Fruit fly (Drosophila melanogaster) Kc167 (cell line): ENCODE results near the gene Gr93b.

Experiments
- Myc ChIP-seq: fragments of >200 bp; optimal IDR thresholded peaks from 2 replicates; lab custom pipeline; 2017; ENCODE audit warnings: missing external identifiers
- Sin3A ChIP-seq: fragments of >200 bp; optimal IDR thresholded peaks from 2 replicates; lab custom pipeline; 2018; ENCODE audit warnings: missing external identifiers
- h ChIP-seq: fragments of >200 bp; optimal IDR thresholded peaks from 3 replicates; lab custom pipeline; 2018; ENCODE audit warnings: missing external identifiers
- insv ChIP-seq: fragments of >200 bp; optimal IDR thresholded peaks from 3 replicates; lab custom pipeline; 2018; ENCODE audit warnings: missing external identifiers
- psq ChIP-seq: fragments of >200 bp; optimal IDR thresholded peaks from 2 replicates; lab custom pipeline; 2017; ENCODE audit warnings: missing external identifiers
- ttk ChIP-seq: sonication (Bioruptor generic); optimal IDR thresholded peaks from 2 replicates; lab custom pipeline; 2017; ENCODE audit warnings: missing external identifiers

Gene Gr93b

DNA sequence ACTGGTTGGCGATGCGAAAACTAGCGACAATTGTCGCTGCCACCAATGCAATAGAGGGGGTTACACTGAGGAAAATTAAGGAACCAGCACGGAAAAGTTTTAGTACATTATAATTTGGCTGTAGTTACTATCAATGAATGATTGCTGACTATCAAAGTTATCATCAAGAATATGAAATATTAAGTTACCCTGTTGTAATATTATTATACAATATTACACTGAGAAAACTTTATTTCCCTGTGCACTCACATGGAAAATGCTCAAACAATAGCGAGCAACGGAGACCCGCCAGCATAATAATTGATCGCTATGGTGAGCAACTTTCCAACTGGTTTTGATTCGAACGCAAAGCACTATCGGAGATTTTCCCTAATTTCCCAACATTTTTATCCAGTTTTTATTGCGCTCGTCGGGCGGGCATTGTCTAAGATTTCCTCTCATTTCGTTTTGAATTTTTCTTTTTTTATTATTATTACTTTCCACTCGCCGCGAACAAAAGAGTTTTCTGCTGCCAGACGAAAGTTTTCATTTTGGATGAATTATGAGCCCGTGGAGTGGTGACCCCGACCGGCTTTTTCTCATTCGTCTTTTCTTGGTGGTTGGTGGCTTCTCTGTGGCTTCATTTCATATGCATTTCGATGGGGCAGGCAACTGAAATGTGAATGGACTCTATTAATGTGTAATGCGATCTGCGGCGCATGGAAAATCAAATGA, 18.7 kb upstream of the Gr93b start:
- TF ChIP-seq ttk (lab: Kevin White, UChicago) (no peak), psq (lab: Kevin White, UChicago) (no peak), Myc (lab: Kevin White, UChicago) (no peak), insv (lab: Kevin White, UChicago) (no peak), Sin3A (lab: Kevin White, UChicago) (no peak), h (lab: Kevin White, UChicago) (no peak)

DNA sequence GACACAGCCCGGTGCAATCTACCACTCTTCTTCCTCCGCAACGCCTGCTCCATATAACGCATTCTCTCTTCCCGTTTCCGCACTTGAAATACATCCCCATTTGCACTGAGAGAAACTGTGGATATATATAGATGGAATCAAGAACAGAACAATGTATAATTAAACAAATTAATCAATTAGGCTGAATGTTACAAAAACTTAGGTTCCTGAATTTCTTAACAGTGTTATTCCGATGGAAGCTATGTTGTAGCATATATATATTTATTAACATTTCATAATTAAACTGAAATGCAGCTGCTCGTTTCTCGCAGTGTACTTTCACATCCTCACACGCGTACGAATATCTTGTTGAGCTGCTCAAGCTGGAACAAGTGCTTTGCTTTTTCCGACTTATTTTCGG, 15.9 kb upstream of the Gr93b start:
- TF ChIP-seq insv (lab: Kevin White, UChicago): no peak
- TF ChIP-seq Sin3A (lab: Kevin White, UChicago): no peak
- no peak for TF ChIP-seq Myc (lab: Kevin White, UChicago)
- TF ChIP-seq psq (lab: Kevin White, UChicago): no peak
- TF ChIP-seq h (lab: Kevin White, UChicago): no peak
- no peak for TF ChIP-seq ttk (lab: Kevin White, UChicago)

DNA sequence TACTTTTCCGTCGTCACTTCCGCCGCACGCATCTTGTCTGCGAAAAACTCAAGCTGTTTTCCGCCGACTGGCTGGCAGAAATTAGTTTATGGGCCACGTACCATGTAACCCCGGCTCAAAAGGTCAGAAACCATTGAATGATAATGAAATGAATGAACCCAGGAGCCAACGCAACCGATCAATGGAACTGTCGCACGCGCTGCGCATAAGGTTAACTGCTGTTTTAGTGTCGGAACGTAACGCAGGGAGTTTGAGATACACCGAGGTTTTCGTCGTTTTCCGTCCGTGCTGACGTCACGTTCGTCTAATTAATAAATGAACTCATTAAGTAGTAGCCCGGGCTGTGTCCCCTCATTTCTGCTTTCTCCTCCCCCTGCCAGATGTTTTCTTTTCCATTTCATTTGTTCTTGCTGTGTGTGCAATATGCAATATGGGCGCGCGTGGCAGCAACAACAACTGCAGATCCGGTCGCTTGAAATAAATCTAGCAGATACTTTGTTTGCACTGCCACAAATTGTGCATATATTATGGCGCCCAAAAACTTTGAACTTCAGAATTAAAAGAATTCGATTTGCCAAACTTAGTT, 14.8 kb upstream of the Gr93b start:
- no peak for TF ChIP-seq insv (lab: Kevin White, UChicago)
- TF ChIP-seq h (lab: Kevin White, UChicago): no peak
- TF ChIP-seq Myc (lab: Kevin White, UChicago): no peak
- TF ChIP-seq ttk (lab: Kevin White, UChicago): no peak
- no peak for TF ChIP-seq psq (lab: Kevin White, UChicago)
- no peak for TF ChIP-seq Sin3A (lab: Kevin White, UChicago)

DNA sequence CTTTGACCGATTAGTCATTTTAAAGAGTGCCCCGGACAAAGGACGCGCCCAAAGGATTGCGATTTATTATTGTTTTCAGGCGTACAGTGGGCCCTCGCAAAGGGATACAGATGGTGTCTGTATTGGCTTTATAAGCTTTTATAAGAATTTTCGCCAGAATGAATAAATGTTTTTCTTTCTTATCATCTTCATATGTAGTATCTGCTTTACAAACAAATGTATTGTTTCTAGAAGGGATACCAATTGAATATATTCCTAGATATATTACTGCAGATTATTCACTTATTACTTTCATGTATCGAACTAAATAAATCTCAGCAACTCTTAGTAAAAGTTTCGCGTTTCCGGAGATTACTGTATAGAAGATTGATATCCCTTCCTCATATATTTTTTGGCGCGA, 13.9 kb upstream of the Gr93b start:
- TF ChIP-seq h (lab: Kevin White, UChicago) (no peak), ttk (lab: Kevin White, UChicago) (no peak), psq (lab: Kevin White, UChicago) (no peak), Sin3A (lab: Kevin White, UChicago) (no peak), insv (lab: Kevin White, UChicago) (no peak), Myc (lab: Kevin White, UChicago) (no peak)

DNA sequence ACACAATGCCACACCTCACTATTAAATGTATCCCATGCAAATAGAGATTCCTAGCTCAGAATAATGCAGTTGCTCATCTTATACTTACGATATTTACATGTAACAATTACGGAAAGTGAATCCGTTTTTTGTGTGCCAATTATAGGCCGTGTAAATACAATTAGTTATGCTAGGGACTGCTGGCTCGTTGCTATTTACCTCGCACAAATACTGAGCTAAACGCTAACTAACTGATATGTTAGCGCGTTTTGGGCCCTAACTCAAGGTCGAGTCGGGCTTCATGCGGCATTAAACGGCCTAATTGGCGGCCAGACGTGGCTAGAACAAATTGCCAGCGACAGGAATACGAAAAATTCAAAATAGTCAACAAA, 13.3 kb upstream of the Gr93b start:
- TF ChIP-seq h (lab: Kevin White, UChicago): no peak
- no peak for TF ChIP-seq psq (lab: Kevin White, UChicago)
- no peak for TF ChIP-seq insv (lab: Kevin White, UChicago)
- TF ChIP-seq Myc (lab: Kevin White, UChicago): no peak
- no peak for TF ChIP-seq ttk (lab: Kevin White, UChicago)

DNA sequence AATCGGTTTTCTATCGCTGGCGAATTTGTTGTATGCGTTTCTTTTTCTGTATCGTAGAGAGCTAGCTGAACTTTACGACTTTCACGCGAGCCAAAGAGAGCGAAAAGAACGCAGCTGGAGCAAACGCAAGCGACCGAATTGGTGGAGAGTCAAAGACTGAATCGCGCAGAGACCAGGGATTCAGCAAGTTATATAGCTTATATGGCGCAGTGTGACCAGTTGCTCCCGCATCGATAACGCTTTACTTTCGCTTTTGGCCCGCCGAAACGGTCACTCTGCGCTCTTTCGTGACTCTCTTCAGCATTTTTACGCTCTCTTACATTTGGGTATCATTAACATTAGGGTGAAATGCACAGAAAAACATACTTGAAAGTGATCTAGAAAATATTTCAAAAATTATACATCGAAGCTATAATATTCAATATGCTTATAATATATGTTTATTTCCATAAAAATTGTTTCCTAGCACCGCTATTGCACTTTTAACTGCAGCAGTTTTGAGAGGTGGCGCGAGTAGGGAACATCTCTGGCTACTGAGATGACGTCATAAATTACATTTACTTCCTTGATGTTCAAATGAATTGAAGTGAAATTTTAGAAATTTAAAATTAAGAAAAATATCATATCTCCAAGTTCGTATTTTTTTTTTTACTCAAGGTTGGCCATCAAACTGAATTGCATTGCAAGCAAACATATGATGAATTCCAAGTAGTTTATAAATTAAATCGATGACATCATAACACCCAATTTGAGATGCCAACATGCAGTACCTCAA, 12.7 kb upstream of the Gr93b start, which contains the start of gene glec:
Gene glec (minus strand): TSS at position 169 of the 775 bp plus-strand sequence.
- TF ChIP-seq Sin3A (lab: Kevin White, UChicago): no peak
- TF ChIP-seq psq (lab: Kevin White, UChicago): no peak
- no peak for TF ChIP-seq h (lab: Kevin White, UChicago)
- TF ChIP-seq insv (lab: Kevin White, UChicago): no peak
- TF ChIP-seq ttk (lab: Kevin White, UChicago): no peak
- no peak for TF ChIP-seq Myc (lab: Kevin White, UChicago)

DNA sequence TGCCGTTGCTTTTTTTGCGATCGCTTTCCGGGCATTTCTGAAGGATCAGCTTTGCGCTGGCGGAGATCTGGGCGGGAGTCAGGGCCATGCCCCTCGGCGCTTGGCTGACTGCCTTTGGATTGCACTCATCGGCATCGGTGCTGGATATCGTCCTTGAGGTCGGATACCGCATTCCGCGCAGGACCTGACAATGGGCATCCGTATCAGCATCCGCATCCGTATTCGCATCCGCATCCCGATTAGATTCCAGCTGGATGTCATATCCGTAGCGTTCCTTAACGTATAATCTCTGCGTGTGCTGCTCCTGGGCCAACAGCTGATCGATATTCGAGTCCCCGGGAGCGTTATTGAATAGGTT, 11.9 kb upstream of the Gr93b start:
- TF ChIP-seq h (lab: Kevin White, UChicago) (no peak), Myc (lab: Kevin White, UChicago) (no peak), ttk (lab: Kevin White, UChicago) (no peak), insv (lab: Kevin White, UChicago) (no peak), psq (lab: Kevin White, UChicago) (no peak), Sin3A (lab: Kevin White, UChicago) (no peak)

DNA sequence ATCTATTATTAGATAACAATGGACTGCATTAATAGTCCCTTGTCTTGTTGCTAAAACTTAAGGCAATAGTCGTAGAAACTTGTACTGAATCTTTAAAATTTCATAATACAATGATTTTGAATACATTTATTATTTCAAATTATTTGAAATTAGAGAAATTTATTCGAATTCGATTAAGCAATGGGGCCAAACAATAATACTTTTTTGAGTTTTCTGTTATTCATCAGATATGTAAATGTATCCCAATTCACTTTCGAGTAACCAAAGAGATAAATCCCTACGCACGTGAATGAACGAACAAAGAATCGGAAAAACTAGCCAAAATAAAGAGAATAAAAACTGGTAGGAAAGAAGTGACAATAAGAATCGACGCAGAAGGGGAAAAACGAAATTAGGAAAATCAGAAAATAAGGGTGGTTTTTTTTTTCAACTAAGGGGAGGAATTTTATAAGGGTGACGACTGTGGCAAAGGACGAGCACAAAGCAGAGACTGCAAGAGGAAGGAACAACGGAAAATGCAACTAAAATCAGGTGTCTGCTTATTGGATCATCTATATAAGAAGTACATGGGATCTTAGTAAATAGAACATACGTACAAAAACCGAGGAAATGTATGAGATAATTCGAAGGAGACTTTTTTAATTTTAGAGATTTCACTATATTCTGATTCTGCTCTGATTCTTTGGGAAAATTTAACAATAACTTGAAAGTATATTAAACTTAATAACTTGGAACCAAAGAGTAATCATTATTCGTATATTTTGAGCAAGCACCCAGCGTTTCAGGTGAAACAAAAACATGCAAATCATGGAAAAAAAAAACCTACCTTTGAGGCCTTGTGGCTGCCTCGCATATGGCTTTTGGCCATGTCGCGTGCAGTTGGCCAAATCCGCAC, 11.3 kb upstream of the Gr93b start:
- TF ChIP-seq Sin3A (lab: Kevin White, UChicago) (no peak), Myc (lab: Kevin White, UChicago) (no peak)

DNA sequence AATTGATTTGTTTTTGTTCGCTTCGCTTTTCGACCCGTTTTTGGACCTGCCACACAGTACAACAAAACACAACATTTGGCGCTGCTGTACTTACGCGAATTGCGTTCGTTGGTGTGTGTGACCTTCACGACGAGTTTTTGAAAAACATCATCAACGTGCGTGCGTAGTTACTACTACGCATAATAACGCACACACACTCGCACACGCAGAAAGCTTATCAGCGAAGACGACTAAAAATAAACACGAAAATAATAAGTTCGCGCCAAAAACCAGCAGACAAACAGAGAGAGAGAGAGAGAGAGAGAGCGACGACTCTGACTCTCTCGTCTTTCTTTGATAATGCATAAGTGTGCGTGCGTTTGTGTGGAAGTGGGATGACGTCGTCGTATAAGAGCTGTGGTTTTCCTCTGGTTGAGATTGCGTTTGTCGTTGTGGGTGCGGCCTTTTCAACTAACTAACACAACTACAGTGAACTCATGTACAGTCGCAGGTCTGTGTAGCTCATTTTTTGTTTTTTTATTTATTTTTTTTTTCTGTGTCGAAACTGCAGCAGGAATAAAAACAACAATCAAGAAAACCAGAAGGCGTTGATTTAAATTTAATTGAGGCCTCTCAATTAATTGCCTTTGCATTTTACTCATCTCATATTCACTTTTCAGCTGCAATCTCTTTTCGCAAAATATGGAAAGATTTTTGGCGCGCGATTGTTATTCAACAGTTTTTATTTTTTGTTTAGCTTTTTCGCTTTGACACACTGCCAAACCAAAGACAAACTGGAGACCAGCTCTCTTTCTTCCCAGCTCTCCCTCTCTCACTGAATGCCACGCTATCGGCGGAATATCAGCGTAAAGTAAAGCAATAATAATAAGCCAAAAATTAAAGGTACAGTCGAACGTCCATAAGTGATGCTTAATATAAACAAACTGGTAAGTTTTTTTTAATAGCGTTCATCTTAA, 10.3 kb upstream of the Gr93b start:
- no peak for TF ChIP-seq ttk (lab: Kevin White, UChicago)
- no peak for TF ChIP-seq Myc (lab: Kevin White, UChicago)
- no peak for TF ChIP-seq Sin3A (lab: Kevin White, UChicago)
- no peak for TF ChIP-seq insv (lab: Kevin White, UChicago)
- TF ChIP-seq h (lab: Kevin White, UChicago): no peak
- no peak for TF ChIP-seq psq (lab: Kevin White, UChicago)
